Worm (Caenorhabditis elegans) whole organism, L4/young adult: Measurements from ENCODE around the gene W08E12.8.

Experiments used
- W03F9.2 ChIP-seq: fragments of 150-350 bp; optimal IDR thresholded peaks from 2 replicates; lab custom pipeline; 2014; ENCODE audit warnings: missing biosample characterization, missing genetic modification characterization
- dao-5 ChIP-seq: sonication (generic microtip); optimal IDR thresholded peaks from 2 replicates; lab custom pipeline; 2016; ENCODE audit warnings: missing genotype, missing genetic modification characterization, moderate library complexity, missing compliant biosample characterization
- him-1 ChIP-seq: sonication (generic microtip); optimal IDR thresholded peaks from 2 replicates; lab custom pipeline; 2016; ENCODE audit warnings: missing genotype, missing genetic modification reagents, missing genetic modification characterization, missing compliant biosample characterization

ce11 chrIV:3260216-3260615 is 32.0 kb upstream of the W08E12.8 start:
- TF ChIP-seq dao-5 (tag; lab: Kevin White, UChicago): no peak
- TF ChIP-seq him-1: no peak
- TF ChIP-seq W03F9.2: no peak
